Worm (Caenorhabditis elegans): Measurements from ENCODE around the gene clec-74.

Gene clec-74

ce11 chrIV:3988638-3989152 lies 31.9 kb downstream of the clec-74 start, which contains the start of gene clec-78:
Gene clec-78, plus strand, starts transcription at chrIV:3989102.
- no peak for TF ChIP-seq B0035.1 (tag; optimal IDR thresholded peaks at IDR 0.05)
- peak; percentile 84 for TF ChIP-seq ets-4 (GFP tag; optimal IDR thresholded peaks at IDR 0.05)
- TF ChIP-seq dox-1 (GFP tag; IDR thresholded peaks at IDR 0.05) = peak; percentile 55
- peak; percentile 67 for TF ChIP-seq atf-7 (tag; optimal IDR thresholded peaks at IDR 0.05)
- TF ChIP-seq ztf-22 (GFP tag; optimal IDR thresholded peaks at IDR 0.05) = peak; percentile 15
- TF ChIP-seq egl-44 (GFP tag; IDR thresholded peaks at IDR 0.05) = 0 out of 2 replicates have a peak, but pooled peaks have one; percentile 22
- TF ChIP-seq nhr-80 (tag; optimal IDR thresholded peaks at IDR 0.05) = peak; percentile 87
- TF ChIP-seq Y79H2A.3 (GFP tag; conservative IDR thresholded peaks at IDR 0.05) = no peak

DNA sequence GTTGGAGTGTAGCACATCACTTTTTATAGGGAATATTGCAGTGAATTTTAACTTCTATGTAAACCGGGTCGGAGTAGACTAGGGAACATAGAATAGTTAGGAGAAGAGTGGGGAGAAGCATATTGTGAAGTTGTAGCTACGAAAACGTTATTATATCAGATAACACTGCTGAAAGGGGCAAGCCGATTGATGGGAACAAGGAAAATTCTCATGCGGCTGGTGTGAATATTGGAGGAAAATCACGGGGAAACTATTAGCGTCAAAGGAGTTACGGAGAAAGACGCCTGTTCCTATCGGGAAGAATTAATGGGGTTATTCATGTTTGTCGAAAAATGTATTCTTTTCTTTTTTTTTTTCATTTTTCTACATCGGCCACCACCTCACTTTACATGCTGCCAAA lies 36.5 kb downstream of the clec-74 start, which contains the start of gene F47C12.6:
TSS of gene F47C12.6 (minus strand) at position 101 of the 400 bp plus-strand sequence.
- TF ChIP-seq cebp-1 (GFP tag; IDR thresholded peaks at IDR 0.05) (no peak), cebp-1 (tag; optimal IDR thresholded peaks at IDR 0.05) (no peak), K11D2.4 (GFP tag; IDR thresholded peaks at IDR 0.05) (no peak), rpc-1 (optimal IDR thresholded peaks at IDR 0.05) (no peak), rpc-1 (tag; optimal IDR thresholded peaks at IDR 0.05) (no peak), sea-2 (GFP tag; IDR thresholded peaks at IDR 0.05) (no peak), madf-8 (GFP tag; conservative IDR thresholded peaks at IDR 0.05) (no peak), B0019.2 (GFP tag; conservative IDR thresholded peaks at IDR 0.05) (no peak), hmg-20 (GFP tag; IDR thresholded peaks at IDR 0.05) (no peak), repo-1 (tag; optimal IDR thresholded peaks at IDR 0.05) (no peak), pbrm-1 (GFP tag; IDR thresholded peaks at IDR 0.05) (no peak), nhr-90 (tag; optimal IDR thresholded peaks at IDR 0.05) (no peak), tbx-9 (tag; optimal IDR thresholded peaks at IDR 0.05; ENCODE audit: borderline replicate concordance) (no peak), attf-6 (GFP tag; IDR thresholded peaks at IDR 0.05) (no peak), ceh-40 (GFP tag; IDR thresholded peaks at IDR 0.05) (no peak), let-526 (GFP tag; IDR thresholded peaks at IDR 0.05) (no peak), tbp1 (GFP tag; optimal IDR thresholded peaks at IDR 0.05) (no peak), F39B2.1 (GFP tag; IDR thresholded peaks at IDR 0.05) (no peak), C17E4.6 (GFP tag; IDR thresholded peaks at IDR 0.05) (no peak), bed-2 (GFP tag; IDR thresholded peaks at IDR 0.05) (no peak), attf-3 (GFP tag; conservative IDR thresholded peaks at IDR 0.05) (no peak), ceh-58 (GFP tag; IDR thresholded peaks at IDR 0.05) (no peak)

ce11 chrIV:3994318-3994717 lies 37.5 kb downstream of the clec-74 start, which contains the start of gene F47C12.13:
Gene F47C12.13, minus strand, starts transcription at chrIV:3994418.
- TF ChIP-seq nfyb-1 (GFP tag; IDR thresholded peaks at IDR 0.05) = no peak
- 0 out of 2 replicates have a peak, but pooled peaks have one; percentile 16 for TF ChIP-seq lag-1 (GFP tag; IDR thresholded peaks at IDR 0.05)
- no peak for TF ChIP-seq F10E7.11 (tag; optimal IDR thresholded peaks at IDR 0.05)
- no peak for TF ChIP-seq snpc-4 (GFP tag; optimal IDR thresholded peaks at IDR 0.05)
- no peak for TF ChIP-seq snpc-4 (tag; optimal IDR thresholded peaks at IDR 0.05)
- no peak for TF ChIP-seq F57A8.1 (GFP tag; optimal IDR thresholded peaks at IDR 0.05)

DNA sequence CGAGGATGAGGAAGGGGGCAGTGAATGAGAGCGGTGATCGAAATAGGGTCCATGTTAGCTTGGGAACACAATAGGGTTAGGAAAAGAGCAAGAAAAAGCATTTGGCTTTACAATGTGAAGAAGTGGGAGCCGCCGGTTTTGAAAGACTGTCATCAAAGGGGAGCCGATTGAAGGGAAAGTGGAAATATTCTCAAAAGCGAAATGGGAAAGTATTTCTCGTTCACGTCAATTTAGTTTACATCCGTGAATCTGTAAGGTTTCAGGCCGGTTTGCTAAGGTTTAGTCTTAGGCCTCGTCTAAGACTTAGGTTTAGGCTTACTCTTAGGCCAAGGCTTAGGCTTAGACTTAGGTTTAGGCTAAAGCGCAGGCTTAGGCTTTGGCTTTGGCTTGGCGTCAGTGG lies 38.6 kb downstream of the clec-74 start, which contains the start of gene F47C12.7:
TSS of gene F47C12.7 (minus strand) at position 101 of the 400 bp plus-strand sequence.
- TF ChIP-seq mxl-1 (tag; optimal IDR thresholded peaks at IDR 0.05) (no peak), Y56A3A.18 (GFP tag; IDR thresholded peaks at IDR 0.05) (no peak), ztf-22 (GFP tag; optimal IDR thresholded peaks at IDR 0.05) (no peak), fkh-3 (tag; optimal IDR thresholded peaks at IDR 0.05) (no peak), let-526 (GFP tag; IDR thresholded peaks at IDR 0.05) (no peak), unc-130 (GFP tag; optimal IDR thresholded peaks at IDR 0.05) (no peak), nhr-120 (GFP tag; IDR thresholded peaks at IDR 0.05) (no peak), gei-17 (GFP tag; optimal IDR thresholded peaks at IDR 0.05) (no peak), F39B2.1 (GFP tag; IDR thresholded peaks at IDR 0.05) (no peak), cebp-2 (GFP tag; IDR thresholded peaks at IDR 0.05) (no peak)
